Fruit fly (Drosophila melanogaster): Measurements from ENCODE around the gene CG32856.

- no peak for TF ChIP-seq CG9705 (GFP tag; optimal IDR thresholded peaks at IDR 0.05)
- TF ChIP-seq pan (optimal IDR thresholded peaks at IDR 0.05): no peak
Observed at dm6 chr3R:15927172-15927571, 38.0 kb downstream of the CG32856 start.

Data from whole organism, wandering third instar larva.